Fruit fly (Drosophila melanogaster) whole organism, pupa: ENCODE measurements around the gene CG10195.

ENCODE experiments used
- CG12605 ChIP-seq: fragments of 200-800 bp; sonication (Bioruptor generic); IDR thresholded peaks from 2 replicates; pipeline ENCODE4 v1.3.6; 2022; ENCODE audit warnings: missing biosample characterization, missing genetic modification characterization
- CG13204 ChIP-seq: fragments of 200-800 bp; sonication (Bioruptor generic); optimal IDR thresholded peaks from 2 replicates; lab custom pipeline; 2018; ENCODE audit warnings: missing biosample characterization, mild to moderate bottlenecking, missing genetic modification characterization, moderate library complexity
- CG14655 ChIP-seq: fragments of 200-800 bp; sonication (Bioruptor generic); optimal IDR thresholded peaks from 3 replicates; lab custom pipeline; 2017; ENCODE audit warnings: mild to moderate bottlenecking, missing biosample characterization, missing genetic modification reagents, missing genetic modification characterization
- CG15710 ChIP-seq: fragments of 200-800 bp; sonication (Bioruptor generic); optimal IDR thresholded peaks from 2 replicates; lab custom pipeline; 2018; ENCODE audit warnings: missing biosample characterization, mild to moderate bottlenecking, missing genetic modification characterization, moderate library complexity
- CG32121 ChIP-seq: fragments of 200-800 bp; sonication (Bioruptor generic); IDR thresholded peaks from 2 replicates; pipeline ENCODE4 v1.3.6; 2022; ENCODE audit warnings: missing biosample characterization, missing genetic modification characterization
- CG8159 ChIP-seq: fragments of 200-800 bp; sonication (Bioruptor generic); optimal IDR thresholded peaks from 3 replicates; lab custom pipeline; 2018; ENCODE audit warnings: missing biosample characterization, mild to moderate bottlenecking, missing genetic modification characterization, moderate library complexity
- CG8301 ChIP-seq: fragments of 200-800 bp; sonication (Bioruptor generic); optimal IDR thresholded peaks from 2 replicates; lab custom pipeline; 2018; ENCODE audit warnings: missing biosample characterization, mild to moderate bottlenecking, missing genetic modification characterization
- CG9948 ChIP-seq: fragments of 200-800 bp; sonication (Bioruptor generic); optimal IDR thresholded peaks from 2 replicates; lab custom pipeline; 2018; ENCODE audit warnings: missing biosample characterization, mild to moderate bottlenecking, missing genetic modification characterization, moderate library complexity
- EcR ChIP-seq: fragments of 200-800 bp; sonication (Bioruptor generic); optimal IDR thresholded peaks from 3 replicates; lab custom pipeline; 2019; ENCODE audit warnings: missing biosample characterization, missing genetic modification characterization, mild to moderate bottlenecking, moderate library complexity, missing genetic modification reagents
- Pif1A ChIP-seq: fragments of 200-800 bp; sonication (Bioruptor generic); optimal IDR thresholded peaks from 3 replicates; lab custom pipeline; 2016; ENCODE audit warnings: missing biosample characterization, missing genetic modification characterization
- Pif1B ChIP-seq: fragments of 200-800 bp; sonication (Bioruptor generic); optimal IDR thresholded peaks from 3 replicates; lab custom pipeline; 2016; ENCODE audit warnings: missing biosample characterization, missing genetic modification characterization
- Snoo ChIP-seq: fragments of 200-800 bp; sonication (Bioruptor generic); optimal IDR thresholded peaks from 3 replicates; lab custom pipeline; 2017; ENCODE audit warnings: missing biosample characterization, mild to moderate bottlenecking, missing genetic modification characterization, inconsistent platforms
- fd96Ca ChIP-seq: fragments of 200-800 bp; sonication (Bioruptor generic); IDR thresholded peaks from 3 replicates; pipeline ENCODE4 v1.3.6; 2022; ENCODE audit warnings: missing biosample characterization, missing genetic modification characterization
- gl ChIP-seq: fragments of 200-800 bp; sonication (Bioruptor generic); optimal IDR thresholded peaks from 2 replicates; lab custom pipeline; 2018; ENCODE audit warnings: missing biosample characterization, mild to moderate bottlenecking, missing genetic modification characterization

dm6 chr2L:19439598-19440230, 44.8 kb downstream of the CG10195 start:
- TF ChIP-seq CG15710: peak; percentile 43
- no peak for TF ChIP-seq fd96Ca (GFP tag; lab: Robert Waterston, UW)
- TF ChIP-seq Pif1B (GFP tag; lab: Kevin White, UChicago): no peak
- TF ChIP-seq CG12605 (GFP tag; lab: Robert Waterston, UW): no peak
- peak; percentile 40 for TF ChIP-seq Snoo (tag; lab: Kevin White, UChicago)
- no peak for TF ChIP-seq CG14655 (GFP tag; lab: Kevin White, UChicago)
- no peak for TF ChIP-seq EcR (GFP tag; lab: Kevin White, UChicago)
- peak; percentile 48 for TF ChIP-seq CG9948 (tag; lab: Kevin White, UChicago)
- no peak for TF ChIP-seq CG32121 (GFP tag; lab: Robert Waterston, UW)
- TF ChIP-seq CG13204 (GFP tag; lab: Kevin White, UChicago): no peak
- no peak for TF ChIP-seq gl (tag; lab: Kevin White, UChicago)
- TF ChIP-seq CG8159 (tag; lab: Kevin White, UChicago): peak; percentile 64
- TF ChIP-seq Pif1A (GFP tag; lab: Kevin White, UChicago): peak; percentile 49
- no peak for TF ChIP-seq CG8301 (tag; lab: Kevin White, UChicago)
